Worm (Caenorhabditis elegans): ENCODE results near the gene dpy-22.

- TF ChIP-seq lin-39 (tag; optimal IDR thresholded peaks at IDR 0.05) (no peak), Y116A8C.19 (tag; optimal IDR thresholded peaks at IDR 0.05; ENCODE audit: borderline replicate concordance) (no peak), hpl-2 (GFP tag; optimal IDR thresholded peaks at IDR 0.05) (no peak), fkh-4 (tag; optimal IDR thresholded peaks at IDR 0.05; ENCODE audit: borderline replicate concordance) (no peak), ceh-88 (GFP tag; IDR thresholded peaks at IDR 0.05) (no peak), fos-1 (tag; optimal IDR thresholded peaks at IDR 0.05) (no peak), nhr-77 (tag; optimal IDR thresholded peaks at IDR 0.05) (no peak), ceh-63 (GFP tag; optimal IDR thresholded peaks at IDR 0.05) (no peak), zip-4 (GFP tag; optimal IDR thresholded peaks at IDR 0.05) (no peak), mdl-1 (tag; optimal IDR thresholded peaks at IDR 0.05) (no peak), mef-2 (tag; optimal IDR thresholded peaks at IDR 0.05) (no peak), ceh-90 (tag; optimal IDR thresholded peaks at IDR 0.05) (no peak)
Observed at ce11 chrX:9869522-9869921, 47.4 kb upstream of the dpy-22 start, which contains the start of gene R07B1.13.

All from whole organism, L1 larva.